Worm (Caenorhabditis elegans) whole organism, L1 larva: ENCODE measurements around the gene F40C5.1.
"Not testable (repeated sequence)": the region's sequence is repeated elsewhere in the genome, so short reads cannot be mapped to it uniquely, and the experiment has no call there.

Experiments
- C04F5.9 ChIP-seq: sonication (generic microtip); optimal IDR thresholded peaks from 2 replicates; lab custom pipeline; 2016; ENCODE audit warnings: missing genetic modification characterization, missing compliant biosample characterization
- F16B12.6 ChIP-seq: fragments of 150-350 bp; optimal IDR thresholded peaks from 2 replicates; lab custom pipeline; 2014; ENCODE audit warnings: missing biosample characterization, missing genetic modification characterization
- ceh-8 ChIP-seq: fragments of 200-800 bp; sonication (Bioruptor generic); optimal IDR thresholded peaks from 2 replicates; lab custom pipeline; 2018; ENCODE audit warnings: mild to moderate bottlenecking, missing genetic modification characterization, moderate library complexity, missing compliant biosample characterization
- ceh-88 ChIP-seq: fragments of 200-800 bp; sonication (Bioruptor generic); IDR thresholded peaks from 2 replicates; pipeline ENCODE4 v1.3.6; 2022; ENCODE audit warnings: missing genetic modification characterization, missing compliant biosample characterization
- ces-1 ChIP-seq: fragments of 150-350 bp; optimal IDR thresholded peaks from 2 replicates; lab custom pipeline; 2014; ENCODE audit warnings: missing biosample characterization, missing genetic modification reagents, missing genetic modification characterization
- dpl-1 ChIP-seq, 3 experiments: fragments of 150-350 bp in 2 of 3; sonication (generic microtip) in 1 of 3; optimal IDR thresholded peaks; 2 replicates each; lab custom pipeline; 2014 to 2017; ENCODE audit warnings: missing biosample characterization in 3 of 3, missing genetic modification characterization in 3 of 3, missing genetic modification reagents in 3 of 3
- efl-1 ChIP-seq, 4 experiments: fragments of 150-350 bp; optimal IDR thresholded peaks in 3 of 4; peaks in 1 of 4; 1 replicate in 1 of 4; 2 replicates in 3 of 4; lab custom pipeline; 2014; ENCODE audit warnings: missing biosample characterization in 2 of 4, missing genetic modification characterization in 2 of 4, missing genetic modification reagents in 2 of 4
- ets-5 ChIP-seq: fragments of 200-800 bp; sonication (Bioruptor generic); IDR thresholded peaks from 2 replicates; pipeline ENCODE4 v1.3.6; 2022; ENCODE audit warnings: missing genetic modification characterization, missing compliant biosample characterization
- fkh-4 ChIP-seq: sonication (generic microtip); optimal IDR thresholded peaks from 2 replicates; lab custom pipeline; 2016; ENCODE audit warnings: missing compliant biosample characterization, missing genetic modification characterization, borderline replicate concordance
- fkh-8 ChIP-seq: sonication (generic microtip); optimal IDR thresholded peaks from 2 replicates; lab custom pipeline; 2016; ENCODE audit warnings: mild to moderate bottlenecking, missing genetic modification characterization, missing compliant biosample characterization
- fos-1 ChIP-seq: fragments of 150-350 bp; optimal IDR thresholded peaks from 2 replicates; lab custom pipeline; 2014; ENCODE audit warnings: missing biosample characterization, missing genetic modification characterization
- grh-1 ChIP-seq: fragments of 200-800 bp; sonication (Bioruptor generic); IDR thresholded peaks from 2 replicates; pipeline ENCODE4 v1.3.6; 2022; ENCODE audit warnings: missing genetic modification reagents, missing genetic modification characterization, missing compliant biosample characterization
- hlh-17 ChIP-seq: fragments of 200-800 bp; sonication (Bioruptor generic); optimal IDR thresholded peaks from 2 replicates; lab custom pipeline; 2018; ENCODE audit warnings: missing genetic modification characterization, mild to moderate bottlenecking, missing compliant biosample characterization, moderate library complexity, borderline replicate concordance
- lin-35 ChIP-seq, 2 experiments: fragments of 150-350 bp; optimal IDR thresholded peaks; 2 replicates each; lab custom pipeline; 2014; ENCODE audit warnings: missing biosample characterization in 2 of 2, missing genetic modification characterization in 2 of 2, missing genetic modification reagents in 2 of 2
- lin-39 ChIP-seq: fragments of 150-350 bp; optimal IDR thresholded peaks from 2 replicates; lab custom pipeline; 2014; ENCODE audit warnings: missing biosample characterization, missing genetic modification reagents, missing genetic modification characterization
- lsy-2 ChIP-seq, 2 experiments: fragments of 150-350 bp; optimal IDR thresholded peaks; 2 replicates each; lab custom pipeline; 2014; ENCODE audit warnings: missing biosample characterization in 2 of 2, missing genetic modification characterization in 2 of 2
- mdl-1 ChIP-seq, 2 experiments: fragments of 150-350 bp; optimal IDR thresholded peaks; 2 replicates each; lab custom pipeline; 2014 to 2017; ENCODE audit warnings: missing biosample characterization in 2 of 2, missing genetic modification characterization in 2 of 2, inconsistent platforms in 1 of 2
- mep-1 ChIP-seq: fragments of 150-350 bp; optimal IDR thresholded peaks from 2 replicates; lab custom pipeline; 2014; ENCODE audit warnings: missing biosample characterization, missing genetic modification characterization
- nhr-12 ChIP-seq: sonication (generic microtip); optimal IDR thresholded peaks from 2 replicates; lab custom pipeline; 2017; ENCODE audit warnings: missing biosample characterization, missing genetic modification characterization
- nhr-19 ChIP-seq: fragments of 200-800 bp; sonication (Bioruptor generic); conservative IDR thresholded peaks from 2 replicates; pipeline ENCODE4 v1.3.6; 2022; ENCODE audit warnings: missing genetic modification characterization, missing compliant biosample characterization
- nhr-20 ChIP-seq: sonication (generic microtip); optimal IDR thresholded peaks from 2 replicates; lab custom pipeline; 2016; ENCODE audit warnings: mild to moderate bottlenecking, missing genetic modification characterization, missing compliant biosample characterization
- nhr-237 ChIP-seq: fragments of 150-350 bp; optimal IDR thresholded peaks from 2 replicates; lab custom pipeline; 2014; ENCODE audit warnings: missing biosample characterization, missing genetic modification characterization
- nhr-71 ChIP-seq: sonication (generic microtip); optimal IDR thresholded peaks from 2 replicates; lab custom pipeline; 2016; ENCODE audit warnings: mild to moderate bottlenecking, missing genetic modification characterization, moderate library complexity, missing compliant biosample characterization
- nhr-90 ChIP-seq: sonication (generic microtip); optimal IDR thresholded peaks from 2 replicates; lab custom pipeline; 2016; ENCODE audit warnings: mild to moderate bottlenecking, missing genetic modification characterization, missing compliant biosample characterization; ENCODE audit not compliant: poor library complexity
- pqm-1 ChIP-seq: sonication (generic microtip); optimal IDR thresholded peaks from 3 replicates; lab custom pipeline; 2017; ENCODE audit warnings: missing biosample characterization, missing genetic modification characterization
- sptf-1 ChIP-seq: fragments of 150-350 bp; optimal IDR thresholded peaks from 2 replicates; lab custom pipeline; 2014; ENCODE audit warnings: missing biosample characterization, missing genetic modification characterization
- sup-37 ChIP-seq: fragments of 200-800 bp; sonication (Bioruptor generic); optimal IDR thresholded peaks from 2 replicates; lab custom pipeline; 2018; ENCODE audit warnings: mild to moderate bottlenecking, missing genetic modification characterization, missing compliant biosample characterization
- swsn-7 ChIP-seq: sonication (generic microtip); optimal IDR thresholded peaks from 2 replicates; lab custom pipeline; 2016; ENCODE audit warnings: missing genetic modification characterization, missing compliant biosample characterization
- unc-130 ChIP-seq: fragments of 150-350 bp; optimal IDR thresholded peaks from 2 replicates; lab custom pipeline; 2017; ENCODE audit warnings: missing biosample characterization, missing genetic modification characterization, inconsistent platforms
- unc-30 ChIP-seq: sonication (generic microtip); optimal IDR thresholded peaks from 2 replicates; lab custom pipeline; 2017; ENCODE audit warnings: missing biosample characterization, missing genetic modification characterization
- xbp-1 ChIP-seq: sonication (generic microtip); optimal IDR thresholded peaks from 2 replicates; lab custom pipeline; 2016; ENCODE audit warnings: missing genetic modification characterization, missing compliant biosample characterization
- zag-1 ChIP-seq: fragments of 150-350 bp; optimal IDR thresholded peaks from 2 replicates; lab custom pipeline; 2014; ENCODE audit warnings: missing biosample characterization, missing genetic modification characterization
- ztf-11 ChIP-seq, 2 experiments: sonication (generic microtip); optimal IDR thresholded peaks; 2 replicates each; lab custom pipeline; 2016 to 2017; ENCODE audit warnings: missing genetic modification characterization in 2 of 2, missing biosample characterization in 1 of 2, missing compliant biosample characterization in 1 of 2

The F40C5.1 gene

DNA sequence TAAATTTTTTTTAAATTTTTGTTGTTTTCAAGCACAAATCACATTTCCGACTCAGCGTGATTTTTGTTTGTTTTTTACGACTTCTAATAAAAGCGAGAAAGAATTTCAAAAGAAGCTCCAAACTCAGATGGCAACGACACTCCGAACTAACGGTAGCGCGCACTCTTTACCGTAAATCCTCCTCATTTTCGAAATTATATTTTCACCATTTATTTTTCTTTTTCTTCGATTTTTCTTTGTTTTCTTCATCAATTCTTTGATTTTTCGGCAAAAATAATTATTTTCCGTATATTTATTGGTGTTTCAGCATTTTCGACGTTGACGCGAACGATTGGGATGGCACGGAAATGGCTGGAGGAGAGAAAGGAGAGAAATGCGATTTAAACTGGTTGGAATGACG, 13.8 kb upstream of the F40C5.1 start, which contains the start of gene T24A6.1:
TSS of gene T24A6.1 (plus strand) at position 301 of the 400 bp plus-strand sequence.
- not testable (repeated sequence) for TF ChIP-seq nhr-12; ces-1 (GFP tag; lab: Kevin White, UChicago); nhr-20 (tag; lab: Kevin White, UChicago)

- TF ChIP-seq nhr-19 (GFP tag; lab: Robert Waterston, UW); nhr-71 (tag; lab: Kevin White, UChicago); ceh-88 (GFP tag; lab: Robert Waterston, UW): not testable (repeated sequence)
Measured at ce11 chrV:3562824-3563223, 9.7 kb upstream of the F40C5.1 start, which contains the start of gene T24A6.16. Gene T24A6.16 (minus strand): TSS chrV:3562924.

- not testable (repeated sequence) for TF ChIP-seq swsn-7 (tag; lab: Kevin White, UChicago); unc-130 (tag; lab: Kevin White, UChicago); nhr-90
Measured at ce11 chrV:3564335-3564734, 8.2 kb upstream of the F40C5.1 start, which contains the start of gene T24A6.17. Gene T24A6.17 (minus strand): TSS chrV:3564435.

DNA sequence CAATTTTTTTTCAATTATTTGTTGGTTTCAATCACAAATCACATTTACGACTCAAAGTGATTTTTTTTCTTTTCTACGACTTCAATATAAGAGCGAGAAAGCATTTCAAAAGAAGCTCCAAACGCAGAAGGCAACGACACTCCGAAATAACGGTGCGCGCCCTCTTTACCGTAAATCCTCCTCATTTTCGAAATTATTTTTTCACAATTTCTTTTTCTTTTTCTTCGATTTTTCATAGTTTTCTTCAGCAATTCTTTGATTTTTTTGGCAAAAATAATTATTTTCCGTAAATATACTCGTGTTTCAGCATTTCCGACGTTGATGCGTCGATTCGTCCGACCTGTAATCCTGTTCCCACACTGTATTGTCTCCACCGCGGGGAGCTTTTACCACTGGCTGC, 1.8 kb upstream of the F40C5.1 start, which contains the start of gene F40C5.2:
TSS of gene F40C5.2 (plus strand) at position 301 of the 400 bp plus-strand sequence.
- not testable (repeated sequence) for TF ChIP-seq xbp-1 (tag; lab: Kevin White, UChicago); mep-1; C04F5.9 (tag; lab: Kevin White, UChicago)

- TF ChIP-seq nhr-237: no peak
- no peak for TF ChIP-seq lin-39 (tag; lab: Kevin White, UChicago)
- TF ChIP-seq grh-1: no peak
- TF ChIP-seq unc-30 (tag; lab: Kevin White, UChicago): no peak
- no peak for TF ChIP-seq fkh-4 (tag; lab: Kevin White, UChicago)
- TF ChIP-seq fkh-8 (tag; lab: Kevin White, UChicago): no peak
- no peak for TF ChIP-seq zag-1
- no peak for TF ChIP-seq fos-1 (tag; lab: Kevin White, UChicago)
- no peak for TF ChIP-seq ceh-8 (GFP tag; lab: Kevin White, UChicago)
- no peak for TF ChIP-seq sup-37
- no peak for TF ChIP-seq mdl-1 (tag; optimal IDR thresholded peaks at IDR 0.05; lab: Kevin White, UChicago)
- TF ChIP-seq hlh-17 (GFP tag; lab: Kevin White, UChicago): no peak
- no peak for TF ChIP-seq ets-5 (GFP tag; lab: Robert Waterston, UW)
- TF ChIP-seq sptf-1: no peak
- no peak for TF ChIP-seq pqm-1 (tag; lab: Kevin White, UChicago)
- TF ChIP-seq, all 84 proteins: peak for 0
Measured at ce11 chrV:3575759-3576158, 3.3 kb downstream of the F40C5.1 start, which contains the start of gene grl-27. Gene grl-27 (minus strand): TSS chrV:3575859.

DNA sequence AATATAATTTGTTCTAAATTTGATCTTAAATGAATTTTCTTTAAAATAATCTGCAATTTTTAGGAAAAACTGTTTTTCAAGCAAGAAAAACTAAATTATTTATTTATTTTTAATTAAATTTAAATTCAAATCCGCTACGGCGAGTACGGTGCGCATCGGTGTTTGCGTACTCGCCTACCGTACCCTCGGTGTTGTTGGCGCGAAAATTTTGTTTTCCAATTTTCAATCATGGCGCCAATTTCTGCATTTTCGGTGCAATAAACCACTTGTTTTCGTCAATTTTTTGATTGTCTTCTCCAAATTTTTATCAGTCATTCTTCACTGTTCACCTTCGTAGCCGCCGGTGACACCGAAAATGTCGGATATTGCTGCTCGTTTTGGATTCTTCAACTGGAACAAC, 6.3 kb downstream of the F40C5.1 start, which contains the start of gene pygl-1:
TSS of gene pygl-1 (plus strand) at position 211 of the 400 bp plus-strand sequence.
- TF ChIP-seq F16B12.6 (tag; lab: Kevin White, UChicago): peak; percentile 32
- peak; percentile 64 to 92 for TF ChIP-seq lsy-2 (tag; optimal IDR thresholded peaks at IDR 0.05; lab: Kevin White, UChicago)
- no peak for TF ChIP-seq fkh-4 (tag; lab: Kevin White, UChicago)
- TF ChIP-seq ztf-11 (tag; optimal IDR thresholded peaks at IDR 0.05; lab: Kevin White, UChicago): no peak
- peak in 2 of 3 experiments; percentile 24 to 70 for TF ChIP-seq dpl-1 (GFP tag; optimal IDR thresholded peaks at IDR 0.05; lab: Kevin White, UChicago)
- peak; percentile 46 to 73 for TF ChIP-seq efl-1 (optimal IDR thresholded peaks at IDR 0.05; lab: Kevin White, UChicago)
- TF ChIP-seq efl-1 (GFP tag; optimal IDR thresholded peaks at IDR 0.05 in 1 of 2; lab: Kevin White, UChicago): peak; percentile 64 to 90
- peak; percentile 6 to 54 for TF ChIP-seq lin-35 (GFP tag; optimal IDR thresholded peaks at IDR 0.05; lab: Kevin White, UChicago)
